Worm (Caenorhabditis elegans) whole organism, midembryonic: ENCODE data around the gene tars-1.

Source experiments
- cog-1 ChIP-seq: sonication (generic microtip); optimal IDR thresholded peaks from 2 replicates; lab custom pipeline; 2016; ENCODE audit warnings: missing genetic modification characterization, missing compliant biosample characterization
- flt-1 ChIP-seq: fragments of 200-800 bp; sonication (Bioruptor generic); IDR thresholded peaks from 2 replicates; pipeline ENCODE4 v1.3.6; 2022; ENCODE audit warnings: missing genetic modification characterization, missing compliant biosample characterization
- med-1 ChIP-seq: sonication (generic microtip); optimal IDR thresholded peaks from 2 replicates; lab custom pipeline; 2017; ENCODE audit warnings: missing genetic modification characterization, mild to moderate bottlenecking, missing compliant biosample characterization, antibody characterized with exemption, missing genetic modification reagents; ENCODE audit not compliant: insufficient read depth
- ref-1 ChIP-seq: fragments of 200-800 bp; sonication (Bioruptor generic); conservative IDR thresholded peaks from 2 replicates; pipeline ENCODE4 v1.3.6; 2022; ENCODE audit warnings: missing genetic modification reagents, missing genetic modification characterization, missing compliant biosample characterization
- tab-1 ChIP-seq: fragments of 200-800 bp; sonication (Bioruptor generic); IDR thresholded peaks from 2 replicates; pipeline ENCODE4 v1.3.6; 2022; ENCODE audit warnings: missing genetic modification characterization, missing compliant biosample characterization

DNA sequence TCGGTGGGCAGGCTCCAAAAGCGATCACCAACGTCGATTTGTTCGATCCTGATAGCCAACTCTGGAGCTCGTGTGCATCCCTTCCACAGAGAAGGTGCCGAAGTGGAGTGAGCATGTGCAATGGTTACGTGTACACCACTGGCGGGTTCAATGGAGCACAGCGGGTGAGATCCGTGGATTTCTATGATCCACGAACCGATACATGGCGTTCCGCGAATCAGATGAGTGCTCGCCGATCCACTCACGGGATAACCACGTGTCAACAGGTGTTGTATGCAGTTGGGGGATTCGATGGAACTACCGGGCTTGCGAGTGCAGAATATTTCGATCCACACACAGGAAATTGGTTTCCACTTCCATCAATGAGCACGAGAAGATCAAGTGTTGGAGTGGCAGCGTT, 4.6 kb downstream of the tars-1 start:
- TF ChIP-seq med-1 (GFP tag; lab: Kevin White, UChicago), result no peak
- no peak for TF ChIP-seq ref-1 (GFP tag; lab: Robert Waterston, UW)
- no peak for TF ChIP-seq cog-1 (tag; lab: Kevin White, UChicago)
- no peak for TF ChIP-seq tab-1 (GFP tag; lab: Robert Waterston, UW)
- TF ChIP-seq flt-1 (GFP tag; lab: Robert Waterston, UW), result no peak
